Fruit fly (Drosophila melanogaster): Measurements from ENCODE around the gene elav.

DNA sequence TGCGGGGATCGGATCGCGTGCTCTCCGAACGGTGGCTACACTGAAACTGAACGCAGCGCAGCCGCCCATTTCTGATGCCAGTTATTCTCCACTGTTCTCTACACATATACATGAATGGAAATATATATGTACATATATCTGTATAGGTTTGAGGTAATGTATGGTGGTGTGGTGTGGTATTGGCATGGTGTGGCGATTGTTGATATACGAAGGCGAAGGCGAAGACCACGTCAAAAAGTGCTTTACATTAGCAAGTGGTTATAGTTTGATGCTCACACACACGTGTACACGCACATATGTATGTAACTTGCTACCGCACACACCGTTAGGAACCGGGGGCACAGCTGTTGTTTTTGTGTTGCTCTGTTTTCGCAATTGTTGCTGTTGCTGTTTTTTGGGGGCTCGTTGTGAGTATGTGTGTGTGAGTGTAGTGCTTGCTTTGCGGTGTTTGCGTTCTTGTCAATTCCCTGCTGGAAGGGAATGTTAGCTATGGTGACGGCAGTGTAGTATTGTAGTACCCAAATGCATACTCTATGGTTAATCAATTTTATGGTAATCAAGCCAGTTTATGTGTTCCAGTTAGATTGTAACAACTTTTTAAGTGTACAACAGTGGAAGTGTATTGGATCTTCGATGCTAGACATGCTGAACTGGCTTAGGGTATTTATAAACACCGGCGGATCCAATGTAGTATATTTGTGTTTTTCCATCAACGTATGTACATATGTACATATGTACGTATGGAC is 29.4 kb downstream of the elav start, which contains the start of gene CG17896:
- TF ChIP-seq Sin3A (optimal IDR thresholded peaks at IDR 0.05) = no peak
- TF ChIP-seq h (optimal IDR thresholded peaks at IDR 0.05) = no peak
- no peak for TF ChIP-seq psq (optimal IDR thresholded peaks at IDR 0.05)
- no peak for TF ChIP-seq Myc (optimal IDR thresholded peaks at IDR 0.05)
- TF ChIP-seq ttk (optimal IDR thresholded peaks at IDR 0.05) = no peak
